Worm (Caenorhabditis elegans): ENCODE data around the gene T24C12.1.

Gene T24C12.1

DNA sequence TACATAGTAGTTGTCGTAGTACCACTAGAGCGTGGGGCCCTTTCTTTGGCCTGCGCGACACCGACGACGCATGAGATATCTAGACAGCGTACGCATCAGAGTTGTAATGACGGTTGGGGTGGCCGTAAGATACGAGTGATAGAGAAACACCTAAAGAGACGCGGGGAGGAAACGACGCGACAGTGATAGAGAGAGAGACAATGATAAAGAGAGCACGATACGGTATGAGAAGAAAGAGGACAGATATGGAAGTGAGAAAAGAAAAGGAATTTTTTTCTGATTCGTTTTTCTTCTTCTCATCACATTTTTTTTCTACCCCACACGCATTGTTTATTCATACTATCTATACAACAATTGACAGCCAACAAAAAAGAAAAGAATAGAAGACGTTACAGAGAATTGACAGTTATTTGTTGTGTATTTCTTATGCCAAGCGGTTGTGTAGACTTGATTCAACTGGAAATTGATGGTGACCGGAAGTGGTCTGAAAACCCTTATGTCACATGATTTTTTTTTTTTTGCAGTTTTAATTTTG lies 20.8 kb upstream of the T24C12.1 start:
- TF ChIP-seq F13C5.2 (tag; optimal IDR thresholded peaks at IDR 0.05), result no peak
- no peak for TF ChIP-seq flt-1 (GFP tag; IDR thresholded peaks at IDR 0.05)
- no peak for TF ChIP-seq B0310.2 (tag; optimal IDR thresholded peaks at IDR 0.05)
- no peak for TF ChIP-seq aly-1 (tag; optimal IDR thresholded peaks at IDR 0.05)
- no peak for TF ChIP-seq scrt-1 (GFP tag; IDR thresholded peaks at IDR 0.05)
- TF ChIP-seq pes-1 (GFP tag; IDR thresholded peaks at IDR 0.05), result no peak
- no peak for TF ChIP-seq tbx-37 (GFP tag; conservative IDR thresholded peaks at IDR 0.05)
- no peak for TF ChIP-seq ceh-13 (GFP tag; optimal IDR thresholded peaks at IDR 0.05)
- no peak for TF ChIP-seq ama-1 (optimal IDR thresholded peaks at IDR 0.05)
- no peak for TF ChIP-seq hmg-4 (GFP tag; optimal IDR thresholded peaks at IDR 0.05)
- TF ChIP-seq tra-4 (tag; optimal IDR thresholded peaks at IDR 0.05), result no peak
- no peak for TF ChIP-seq hnd-1 (tag; optimal IDR thresholded peaks at IDR 0.05)

ce11 chrX:2180588-2180987 lies 18.7 kb upstream of the T24C12.1 start, which contains the start of gene F48B9.1:
F48B9.1 (plus strand) TSS chrX:2180888.
- no peak for TF ChIP-seq hmg-4 (GFP tag; optimal IDR thresholded peaks at IDR 0.05)
- no peak for TF ChIP-seq sea-1 (GFP tag; conservative IDR thresholded peaks at IDR 0.05)
- TF ChIP-seq ets-7 (tag; optimal IDR thresholded peaks at IDR 0.05), result no peak
- TF ChIP-seq tra-4 (tag; optimal IDR thresholded peaks at IDR 0.05), result no peak
- TF ChIP-seq pes-1 (GFP tag; IDR thresholded peaks at IDR 0.05), result no peak
- no peak for TF ChIP-seq F13C5.2 (tag; optimal IDR thresholded peaks at IDR 0.05)
- TF ChIP-seq ama-1 (optimal IDR thresholded peaks at IDR 0.05), result no peak
- no peak for TF ChIP-seq ceh-13 (GFP tag; optimal IDR thresholded peaks at IDR 0.05)
- TF ChIP-seq aly-1 (tag; optimal IDR thresholded peaks at IDR 0.05), result no peak
- no peak for TF ChIP-seq flt-1 (GFP tag; IDR thresholded peaks at IDR 0.05)
- no peak for TF ChIP-seq hnd-1 (tag; optimal IDR thresholded peaks at IDR 0.05)
- TF ChIP-seq tbx-11 (GFP tag; IDR thresholded peaks at IDR 0.05), result no peak
- TF ChIP-seq hmbx-1 (tag; optimal IDR thresholded peaks at IDR 0.05), result no peak
- TF ChIP-seq B0310.2 (tag; optimal IDR thresholded peaks at IDR 0.05), result no peak

- no peak for TF ChIP-seq tbx-11 (GFP tag; IDR thresholded peaks at IDR 0.05)
- no peak for TF ChIP-seq ceh-36 (tag; optimal IDR thresholded peaks at IDR 0.05)
Observed at ce11 chrX:2188885-2189284, 10.4 kb upstream of the T24C12.1 start.

DNA sequence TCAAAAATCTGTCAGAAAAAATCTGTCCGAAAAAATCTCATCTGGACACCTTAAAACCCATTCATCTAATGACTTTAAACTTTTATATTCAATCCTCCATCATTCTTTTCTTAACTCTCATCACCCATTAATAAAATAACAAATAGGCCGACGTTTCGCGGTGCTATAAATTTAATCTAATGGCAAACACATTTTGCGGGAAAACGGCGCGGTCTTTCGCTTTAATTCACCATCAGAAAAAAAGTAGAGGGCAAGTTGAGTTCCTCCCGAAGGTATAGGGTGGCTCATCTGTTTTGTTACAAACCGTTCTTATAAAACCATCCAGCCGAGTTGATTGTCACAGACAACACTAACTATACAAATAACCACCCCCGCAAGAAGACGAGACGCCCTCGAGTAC lies 8.5 kb upstream of the T24C12.1 start:
- no peak for TF ChIP-seq aly-1 (tag; optimal IDR thresholded peaks at IDR 0.05)
- no peak for TF ChIP-seq ceh-36 (tag; optimal IDR thresholded peaks at IDR 0.05)
- no peak for TF ChIP-seq hnd-1 (tag; optimal IDR thresholded peaks at IDR 0.05)
- TF ChIP-seq pes-1 (GFP tag; IDR thresholded peaks at IDR 0.05), result no peak
- TF ChIP-seq sea-1 (GFP tag; conservative IDR thresholded peaks at IDR 0.05), result no peak
- TF ChIP-seq ama-1 (optimal IDR thresholded peaks at IDR 0.05), result no peak
- TF ChIP-seq hmg-4 (GFP tag; optimal IDR thresholded peaks at IDR 0.05), result no peak
- TF ChIP-seq flt-1 (GFP tag; IDR thresholded peaks at IDR 0.05), result no peak
- no peak for TF ChIP-seq F13C5.2 (tag; optimal IDR thresholded peaks at IDR 0.05)
- TF ChIP-seq tra-4 (tag; optimal IDR thresholded peaks at IDR 0.05), result no peak
- no peak for TF ChIP-seq tbx-11 (GFP tag; IDR thresholded peaks at IDR 0.05)
- TF ChIP-seq scrt-1 (GFP tag; IDR thresholded peaks at IDR 0.05), result no peak
- no peak for TF ChIP-seq hmbx-1 (tag; optimal IDR thresholded peaks at IDR 0.05)
- no peak for TF ChIP-seq B0310.2 (tag; optimal IDR thresholded peaks at IDR 0.05)
- no peak for TF ChIP-seq ets-7 (tag; optimal IDR thresholded peaks at IDR 0.05)
- no peak for TF ChIP-seq tbx-37 (GFP tag; conservative IDR thresholded peaks at IDR 0.05)
- TF ChIP-seq ceh-13 (GFP tag; optimal IDR thresholded peaks at IDR 0.05), result no peak

DNA sequence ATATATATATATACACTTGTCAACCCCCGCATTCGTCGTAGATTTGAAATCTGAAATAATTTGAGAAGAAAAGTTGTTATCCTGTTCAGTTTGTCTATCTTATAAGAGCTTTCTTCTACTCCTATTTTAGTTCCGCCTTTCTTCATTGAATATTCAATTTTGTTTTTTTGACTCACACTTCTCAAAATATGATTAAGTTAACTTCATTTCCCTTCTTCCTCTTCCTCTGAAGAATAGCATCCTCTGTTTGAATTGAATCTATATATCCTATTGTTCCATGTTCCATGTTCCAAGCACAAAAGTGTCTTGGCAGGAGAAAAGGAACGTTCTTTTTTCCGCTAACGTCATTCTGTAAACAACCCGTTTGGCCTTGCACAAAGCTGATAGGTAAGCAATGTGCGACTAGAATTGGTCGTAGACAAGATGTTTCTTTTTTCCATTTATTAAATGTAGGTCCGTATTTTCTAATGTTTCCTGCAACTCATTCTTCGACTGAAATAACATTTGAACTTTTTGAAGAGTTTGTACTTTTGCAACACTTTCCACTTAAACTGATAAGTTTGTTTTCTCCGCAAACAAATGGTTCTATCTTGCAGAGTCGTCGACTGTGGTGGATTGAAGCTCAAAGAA lies 7.2 kb upstream of the T24C12.1 start, which contains the start of gene gap-1:
TSS of gene gap-1 (plus strand) at position 580 of the 630 bp plus-strand sequence.
- TF ChIP-seq scrt-1 (GFP tag; IDR thresholded peaks at IDR 0.05), result no peak
- TF ChIP-seq tbx-37 (GFP tag; conservative IDR thresholded peaks at IDR 0.05), result no peak
- TF ChIP-seq hnd-1 (tag; optimal IDR thresholded peaks at IDR 0.05), result no peak
- TF ChIP-seq B0310.2 (tag; optimal IDR thresholded peaks at IDR 0.05), result no peak
- TF ChIP-seq flt-1 (GFP tag; IDR thresholded peaks at IDR 0.05), result no peak
- no peak for TF ChIP-seq F13C5.2 (tag; optimal IDR thresholded peaks at IDR 0.05)
- no peak for TF ChIP-seq ceh-36 (tag; optimal IDR thresholded peaks at IDR 0.05)
- no peak for TF ChIP-seq ets-7 (tag; optimal IDR thresholded peaks at IDR 0.05)
- TF ChIP-seq ceh-13 (GFP tag; optimal IDR thresholded peaks at IDR 0.05), result no peak
- TF ChIP-seq tra-4 (tag; optimal IDR thresholded peaks at IDR 0.05), result no peak
- TF ChIP-seq aly-1 (tag; optimal IDR thresholded peaks at IDR 0.05), result no peak
- no peak for TF ChIP-seq hmbx-1 (tag; optimal IDR thresholded peaks at IDR 0.05)
- TF ChIP-seq sea-1 (GFP tag; conservative IDR thresholded peaks at IDR 0.05), result no peak
- TF ChIP-seq tbx-11 (GFP tag; IDR thresholded peaks at IDR 0.05), result no peak
- no peak for TF ChIP-seq hmg-4 (GFP tag; optimal IDR thresholded peaks at IDR 0.05)
- TF ChIP-seq pes-1 (GFP tag; IDR thresholded peaks at IDR 0.05), result no peak
- no peak for TF ChIP-seq ama-1 (optimal IDR thresholded peaks at IDR 0.05)

DNA sequence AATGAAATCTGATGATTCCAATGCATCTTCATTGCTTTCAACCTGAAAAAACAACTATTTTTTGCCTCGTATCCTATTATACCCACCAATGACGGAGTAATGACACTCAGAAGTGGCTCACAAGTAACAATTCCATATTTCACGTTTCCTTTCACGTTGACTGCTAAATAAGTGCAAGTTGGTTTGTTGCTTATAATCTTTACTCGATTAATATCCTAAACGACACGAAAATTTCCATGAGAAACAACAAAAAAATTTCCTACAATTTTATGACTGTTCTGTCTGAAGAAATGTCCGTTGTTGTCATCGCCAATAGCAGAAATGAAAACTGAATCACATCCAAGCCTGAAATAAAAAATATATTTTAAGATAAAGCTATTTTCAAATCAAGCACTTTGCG lies 1.8 kb upstream of the T24C12.1 start:
- TF ChIP-seq ceh-36 (tag; optimal IDR thresholded peaks at IDR 0.05) (no peak), flt-1 (GFP tag; IDR thresholded peaks at IDR 0.05) (no peak), F13C5.2 (tag; optimal IDR thresholded peaks at IDR 0.05) (no peak), hnd-1 (tag; optimal IDR thresholded peaks at IDR 0.05) (no peak), sea-1 (GFP tag; conservative IDR thresholded peaks at IDR 0.05) (no peak), B0310.2 (tag; optimal IDR thresholded peaks at IDR 0.05) (no peak), ets-7 (tag; optimal IDR thresholded peaks at IDR 0.05) (no peak), hmg-4 (GFP tag; optimal IDR thresholded peaks at IDR 0.05) (no peak)

DNA sequence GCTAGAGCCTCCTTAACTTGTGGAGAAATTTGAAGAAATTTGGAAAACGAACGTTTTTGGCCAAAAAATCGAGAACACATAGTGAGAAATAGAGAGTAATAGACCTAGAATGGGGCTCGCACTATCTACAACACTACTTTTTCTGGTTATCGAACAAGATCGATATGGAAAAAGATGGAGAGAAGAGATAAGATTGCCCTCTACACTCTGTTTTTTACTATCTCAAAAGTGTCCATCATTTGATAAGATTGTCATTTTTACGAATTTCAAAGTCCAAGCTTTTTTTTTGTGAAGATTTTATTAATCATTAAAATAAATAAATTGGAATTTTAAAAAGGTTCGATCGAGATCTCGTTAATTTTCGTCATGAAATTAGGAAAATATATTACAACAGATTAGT lies 4.5 kb downstream of the T24C12.1 start, which contains the start of gene T24C12.3:
TSS of gene T24C12.3 (minus strand) at position 134 of the 400 bp plus-strand sequence.
- TF ChIP-seq sea-1 (GFP tag; conservative IDR thresholded peaks at IDR 0.05) (no peak), F13C5.2 (tag; optimal IDR thresholded peaks at IDR 0.05) (no peak), ceh-36 (tag; optimal IDR thresholded peaks at IDR 0.05) (no peak), hmg-4 (GFP tag; optimal IDR thresholded peaks at IDR 0.05) (no peak), hnd-1 (tag; optimal IDR thresholded peaks at IDR 0.05) (no peak), B0310.2 (tag; optimal IDR thresholded peaks at IDR 0.05) (no peak), pes-1 (GFP tag; IDR thresholded peaks at IDR 0.05) (no peak), hmbx-1 (tag; optimal IDR thresholded peaks at IDR 0.05) (no peak), ceh-13 (GFP tag; optimal IDR thresholded peaks at IDR 0.05) (no peak), flt-1 (GFP tag; IDR thresholded peaks at IDR 0.05) (no peak), ama-1 (optimal IDR thresholded peaks at IDR 0.05) (no peak), tra-4 (tag; optimal IDR thresholded peaks at IDR 0.05) (no peak), tbx-37 (GFP tag; conservative IDR thresholded peaks at IDR 0.05) (no peak), aly-1 (tag; optimal IDR thresholded peaks at IDR 0.05) (no peak)
